Fruit fly (Drosophila melanogaster): Measurements from ENCODE around the gene CG4424.

DNA sequence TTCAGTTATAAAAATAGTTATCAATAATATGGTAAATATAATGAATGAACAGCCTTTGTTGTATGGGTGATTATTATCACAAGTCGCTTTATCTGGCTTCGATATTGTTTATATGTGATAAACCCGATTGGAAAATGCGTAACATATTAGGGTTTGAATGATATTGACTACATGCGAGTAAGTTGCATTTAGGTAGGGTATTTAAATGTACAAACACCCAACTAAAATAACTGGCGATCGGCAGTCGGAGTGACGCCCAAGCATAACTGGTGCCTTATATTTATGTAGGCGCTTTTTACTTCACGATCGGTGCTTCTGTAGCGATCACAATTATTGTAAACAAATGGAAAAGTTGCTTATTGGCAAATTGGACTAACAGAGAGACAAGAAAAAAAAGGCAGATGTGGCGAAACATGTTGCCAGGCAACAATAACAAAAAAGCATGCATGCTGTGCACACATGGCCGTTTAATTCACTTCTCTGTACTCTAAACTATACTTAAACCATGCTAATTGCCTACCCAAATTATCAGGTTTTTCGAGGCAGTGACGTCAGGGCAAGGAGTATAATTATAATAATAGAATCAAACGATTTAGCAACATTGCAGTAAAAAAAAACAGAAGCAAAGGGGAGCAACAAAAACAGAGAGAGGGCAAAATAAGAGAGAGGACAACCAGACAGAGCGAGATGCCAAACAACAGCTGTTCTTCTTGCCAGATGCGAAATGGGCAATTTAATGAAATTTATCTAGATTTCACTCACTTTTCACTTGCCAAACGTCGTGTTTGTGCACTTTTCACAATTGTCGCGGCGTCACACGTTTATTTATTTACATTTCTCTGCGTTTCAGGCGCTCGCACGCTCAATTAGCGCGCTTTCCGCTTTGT lies 20.2 kb downstream of the CG4424 start:
- TF ChIP-seq h (optimal IDR thresholded peaks at IDR 0.05) (no peak), insv (optimal IDR thresholded peaks at IDR 0.05) (no peak), psq (optimal IDR thresholded peaks at IDR 0.05) (no peak), Myc (optimal IDR thresholded peaks at IDR 0.05) (no peak), ttk (optimal IDR thresholded peaks at IDR 0.05) (no peak), Sin3A (optimal IDR thresholded peaks at IDR 0.05) (no peak)
